Worm (Caenorhabditis elegans): ENCODE data around the gene T08G3.11.

The T08G3.11 gene

ce11 chrV:16467840-16468239 is 11.3 kb downstream of the T08G3.11 start, which contains the start of gene sru-44:
sru-44 (minus strand) TSS chrV:16467940.
- peak in 1 of 2 experiments; percentile 28 for TF ChIP-seq unc-62 (GFP tag; optimal IDR thresholded peaks at IDR 0.05 in 1 of 2)
- no peak for TF ChIP-seq unc-62 (tag; optimal IDR thresholded peaks at IDR 0.05)
- TF ChIP-seq saeg-2 (GFP tag; IDR thresholded peaks at IDR 0.05) = no peak

DNA sequence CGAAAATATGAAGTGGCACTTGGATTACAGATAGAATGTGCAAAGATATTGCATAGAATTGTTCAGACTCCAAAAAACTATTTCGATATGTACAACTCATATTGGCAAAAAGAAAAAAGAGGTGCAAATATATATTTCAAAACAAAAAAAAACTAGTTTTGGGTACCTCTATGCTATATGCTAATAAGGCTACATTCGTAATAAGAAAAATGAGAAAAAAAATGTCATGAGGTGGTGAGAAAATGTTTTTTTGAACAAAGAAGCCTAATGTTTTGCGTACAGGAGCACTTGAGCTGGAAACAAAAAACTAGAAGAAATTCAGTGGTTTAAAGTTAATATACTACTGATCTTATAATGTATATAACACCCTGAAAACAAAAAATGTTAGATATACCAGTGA is 18.3 kb downstream of the T08G3.11 start, which contains the start of gene srh-142:
Gene srh-142 (minus strand): TSS at position 101 of the 400 bp plus-strand sequence.
- TF ChIP-seq F37D6.2 (tag; optimal IDR thresholded peaks at IDR 0.05) = no peak
- no peak for TF ChIP-seq nhr-41 (GFP tag; IDR thresholded peaks at IDR 0.05)
- TF ChIP-seq ceh-32 (tag; optimal IDR thresholded peaks at IDR 0.05; ENCODE audit: poor library complexity) = no peak
- no peak for TF ChIP-seq aly-2 (tag; optimal IDR thresholded peaks at IDR 0.05)
- no peak for TF ChIP-seq nhr-76 (tag; optimal IDR thresholded peaks at IDR 0.05)
- no peak for TF ChIP-seq zip-11 (GFP tag; IDR thresholded peaks at IDR 0.05)
- no peak for TF ChIP-seq ama-1 (optimal IDR thresholded peaks at IDR 0.05)
- no peak for TF ChIP-seq unc-62 (GFP tag; optimal IDR thresholded peaks at IDR 0.05 in 1 of 2)
- TF ChIP-seq unc-62 (tag; optimal IDR thresholded peaks at IDR 0.05) = no peak
- TF ChIP-seq spr-3 (GFP tag; optimal IDR thresholded peaks at IDR 0.05) = no peak
- TF ChIP-seq hmg-1.1 (GFP tag; IDR thresholded peaks at IDR 0.05) = no peak
- no peak for TF ChIP-seq ces-1 (GFP tag; optimal IDR thresholded peaks at IDR 0.05)
- TF ChIP-seq zip-2 (tag; optimal IDR thresholded peaks at IDR 0.05) = no peak
- no peak for TF ChIP-seq F49E8.2 (tag; optimal IDR thresholded peaks at IDR 0.05; ENCODE audit: borderline replicate concordance)
- TF ChIP-seq jun-1 (tag; optimal IDR thresholded peaks at IDR 0.05) = no peak
- TF ChIP-seq dve-1 (tag; optimal IDR thresholded peaks at IDR 0.05; ENCODE audit: insufficient read depth) = no peak

DNA sequence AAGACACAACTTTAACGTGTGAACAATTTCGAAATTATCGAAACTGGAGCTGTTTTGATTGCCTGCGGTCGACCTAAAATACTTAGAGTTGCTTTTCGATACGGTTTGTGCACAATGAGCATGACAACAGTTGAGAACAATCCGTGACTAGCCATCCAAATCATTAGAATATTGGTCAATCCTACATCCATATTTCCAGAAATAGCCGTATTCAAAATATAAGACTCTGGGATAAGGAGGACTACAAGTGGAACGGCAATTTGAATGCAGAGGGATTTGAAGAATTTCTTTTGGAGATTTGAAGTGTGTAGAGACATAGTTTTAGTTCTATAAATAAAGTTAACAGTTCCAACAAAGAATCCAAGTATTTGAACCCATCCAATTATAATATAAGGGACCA is 19.8 kb downstream of the T08G3.11 start:
- TF ChIP-seq nhr-10 (tag; optimal IDR thresholded peaks at IDR 0.05) = no peak
- TF ChIP-seq F44E2.7 (GFP tag; IDR thresholded peaks at IDR 0.05) = no peak
- no peak for TF ChIP-seq snpc-1.2 (GFP tag; IDR thresholded peaks at IDR 0.05)
- peak in 1 of 2 experiments; percentile 91 for TF ChIP-seq unc-62 (GFP tag; optimal IDR thresholded peaks at IDR 0.05 in 1 of 2)
- TF ChIP-seq unc-62 (tag; optimal IDR thresholded peaks at IDR 0.05) = no peak
- TF ChIP-seq aha-1 (tag) = peak; percentile 83

DNA sequence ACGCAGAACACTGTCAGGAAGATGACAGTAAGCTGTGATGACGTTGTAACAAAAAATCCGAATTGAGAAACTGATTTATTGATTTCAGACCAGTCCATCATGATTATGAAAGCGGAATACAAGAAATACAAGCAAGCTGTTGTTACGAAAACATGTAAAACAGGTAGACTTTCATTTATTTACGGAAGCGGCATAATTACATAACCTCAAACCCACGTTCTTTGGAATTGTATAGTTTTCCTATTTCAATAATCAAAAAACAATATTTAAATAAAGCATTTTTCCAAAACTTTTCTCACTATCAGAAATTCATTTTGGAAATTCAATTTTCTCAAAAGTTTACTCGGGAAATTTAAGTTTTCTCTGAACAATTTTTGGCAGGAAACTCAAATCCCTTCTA is 20.5 kb downstream of the T08G3.11 start, which contains the start of gene str-15:
Gene str-15 (minus strand): TSS at position 101 of the 400 bp plus-strand sequence.
- TF ChIP-seq Y105C5A.15 (GFP tag; IDR thresholded peaks at IDR 0.05) = no peak
- no peak for TF ChIP-seq egl-27 (tag; optimal IDR thresholded peaks at IDR 0.05)
- TF ChIP-seq lin-38 (GFP tag; IDR thresholded peaks at IDR 0.05) = no peak
- no peak for TF ChIP-seq hlh-30 (tag; optimal IDR thresholded peaks at IDR 0.05; ENCODE audit: insufficient read depth)
- TF ChIP-seq T26A8.4 (GFP tag; IDR thresholded peaks at IDR 0.05) = no peak
- TF ChIP-seq dpl-1 (GFP tag; optimal IDR thresholded peaks at IDR 0.05) = no peak
- no peak for TF ChIP-seq daf-12 (tag; optimal IDR thresholded peaks at IDR 0.05)
- TF ChIP-seq rbr-2 (tag; optimal IDR thresholded peaks at IDR 0.05) = no peak
- TF ChIP-seq lin-1 (GFP tag; IDR thresholded peaks at IDR 0.05) = no peak

DNA sequence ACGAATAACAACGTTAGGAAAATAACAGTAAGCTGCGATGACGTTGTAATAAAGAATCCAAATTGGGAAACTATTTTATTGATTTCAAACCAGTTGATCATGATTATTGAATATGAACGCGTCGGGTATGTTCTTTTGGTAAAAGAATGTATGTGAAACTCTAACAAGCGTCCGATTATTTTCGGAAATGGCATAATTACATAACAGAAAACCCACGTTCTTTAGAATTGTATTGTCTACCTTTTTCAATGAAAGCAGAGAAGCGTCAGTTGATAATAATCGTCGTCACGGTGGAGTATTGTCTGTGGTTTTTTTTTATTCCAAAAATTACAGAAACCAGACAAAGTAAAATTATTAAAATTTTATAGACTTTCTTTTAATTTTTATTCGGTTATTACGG is 24.1 kb downstream of the T08G3.11 start, which contains the start of gene str-14:
Gene str-14 (minus strand): TSS at position 101 of the 400 bp plus-strand sequence.
- TF ChIP-seq nhr-42 (GFP tag; IDR thresholded peaks at IDR 0.05) (no peak), hif-1 (tag; optimal IDR thresholded peaks at IDR 0.05) (no peak), Y75B8A.6 (GFP tag; IDR thresholded peaks at IDR 0.05) (no peak), zip-2 (tag; optimal IDR thresholded peaks at IDR 0.05) (no peak), F49E8.2 (tag; optimal IDR thresholded peaks at IDR 0.05; ENCODE audit: borderline replicate concordance) (no peak), rbr-2 (tag; optimal IDR thresholded peaks at IDR 0.05) (no peak), lim-7 (GFP tag; IDR thresholded peaks at IDR 0.05) (no peak), lin-13 (GFP tag; optimal IDR thresholded peaks at IDR 0.05) (no peak)
